Worm (Caenorhabditis elegans) whole organism, dauer: Measurements from ENCODE around the gene str-60.
"Not testable (repeated sequence)": the region's sequence is repeated elsewhere in the genome, so short reads cannot be mapped to it uniquely, and the experiment has no call there.

Experiments used
- unc-62 ChIP-seq: sonication (generic microtip); optimal IDR thresholded peaks from 2 replicates; lab custom pipeline; 2017; ENCODE audit warnings: missing biosample characterization, missing genetic modification reagents, missing genetic modification characterization

Gene str-60

DNA sequence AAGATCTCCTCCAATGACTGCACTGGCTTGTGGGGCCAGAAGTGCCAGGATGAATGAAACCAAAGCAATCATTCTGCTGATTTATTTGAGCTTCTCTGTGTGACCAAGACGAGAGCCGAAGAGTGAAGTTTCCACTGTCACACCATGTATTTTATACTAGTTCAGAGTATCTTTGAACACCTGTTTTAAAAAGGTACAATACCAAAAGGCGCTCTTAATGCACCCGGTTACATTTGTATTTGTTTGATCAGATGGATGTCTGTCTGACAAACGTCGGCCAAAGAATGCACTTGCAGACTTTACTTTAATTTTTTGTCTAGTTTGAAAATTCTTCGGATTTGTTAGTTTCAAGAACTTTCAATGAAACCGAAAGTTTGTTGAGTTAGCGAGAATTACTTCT is 22.5 kb downstream of the str-60 start, which contains the start of gene F35E8.10:
F35E8.10 (minus strand) TSS at position 101 of the 400 bp plus-strand sequence.
- TF ChIP-seq unc-62, result no peak

DNA sequence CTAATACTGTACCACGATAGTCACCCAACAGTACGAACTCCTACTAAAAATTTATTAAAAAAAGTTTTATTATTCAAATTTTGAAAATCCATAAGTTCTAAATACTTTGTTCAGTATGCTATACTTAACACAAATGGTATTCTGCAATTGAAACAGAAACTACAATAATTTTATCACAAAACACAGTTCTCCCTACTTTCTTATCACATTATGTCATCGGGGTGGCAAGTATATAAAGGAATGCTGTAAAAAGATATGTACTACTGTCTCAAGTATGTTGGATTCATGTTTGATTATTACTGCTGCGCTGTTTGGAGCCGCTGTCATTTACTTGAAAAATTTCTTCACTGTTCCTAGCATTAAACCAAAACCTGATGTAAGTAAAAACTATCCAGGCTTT is 23.3 kb downstream of the str-60 start, which contains the start of gene cdr-1:
cdr-1 (plus strand) TSS at position 208 of the 400 bp plus-strand sequence.
- no peak for TF ChIP-seq unc-62

DNA sequence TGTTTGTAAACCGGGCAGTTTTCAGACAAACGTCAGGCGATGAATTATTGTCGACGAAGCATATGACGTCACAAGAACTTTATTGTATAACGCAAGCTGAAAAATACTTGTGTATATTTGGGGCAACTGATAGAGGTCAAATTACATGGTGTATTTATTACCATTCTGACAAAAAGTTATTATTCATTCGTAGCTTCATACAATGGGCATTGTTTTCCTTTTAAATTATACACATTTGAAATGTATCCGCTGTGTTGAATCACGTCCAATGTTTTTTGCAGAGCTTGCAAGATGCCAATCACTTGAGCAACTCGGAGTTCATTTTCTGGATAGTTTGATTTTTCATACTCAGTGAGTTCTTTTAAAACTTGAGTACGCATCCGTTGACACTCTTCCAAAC is 25.2 kb downstream of the str-60 start, which contains the start of gene F35E8.13:
F35E8.13 (plus strand) TSS at position 301 of the 400 bp plus-strand sequence.
- TF ChIP-seq unc-62, result no peak

DNA sequence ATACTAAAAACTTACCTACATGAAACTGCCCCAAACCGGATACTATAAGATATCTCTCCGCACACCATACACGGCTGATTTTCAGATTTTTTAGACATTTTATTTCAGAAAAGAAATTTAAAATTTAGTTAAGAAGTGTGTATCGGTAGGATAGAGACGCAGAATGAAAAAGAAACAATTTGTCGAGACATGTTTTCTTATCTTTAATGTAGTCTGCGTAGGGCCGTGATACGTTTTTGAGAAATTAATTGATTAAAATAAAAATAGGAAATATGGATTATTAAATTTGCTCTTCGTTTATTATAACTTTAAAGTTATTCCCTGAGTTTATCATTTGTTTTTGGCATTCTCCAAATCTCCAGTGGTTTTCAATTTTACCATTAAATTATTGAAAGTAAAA is 26.5 kb downstream of the str-60 start, which contains the start of gene nhr-108:
nhr-108 (minus strand) TSS at position 166 of the 400 bp plus-strand sequence.
- no peak for TF ChIP-seq unc-62

DNA sequence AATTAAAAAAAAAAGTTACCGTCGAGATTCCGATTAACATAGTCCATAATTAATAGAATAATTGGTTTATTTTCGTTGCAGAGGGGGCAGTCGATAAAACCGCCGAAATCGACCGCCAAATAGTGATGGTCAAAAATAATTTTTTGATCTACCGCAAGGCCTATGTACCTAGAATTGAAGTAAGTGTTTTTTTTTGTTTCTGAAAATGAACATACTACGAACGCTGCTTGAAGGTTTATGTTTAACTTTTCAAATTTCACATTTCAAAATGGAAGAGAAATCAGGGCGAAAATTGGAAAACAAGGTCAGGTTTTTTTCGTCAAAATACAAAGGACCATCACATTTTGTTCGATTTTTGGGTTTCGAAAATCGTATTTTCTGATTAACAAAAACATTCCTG is 30.5 kb downstream of the str-60 start, which contains the start of gene pzf-1:
pzf-1 (minus strand) TSS at position 101 of the 400 bp plus-strand sequence.
- TF ChIP-seq unc-62, result no peak

DNA sequence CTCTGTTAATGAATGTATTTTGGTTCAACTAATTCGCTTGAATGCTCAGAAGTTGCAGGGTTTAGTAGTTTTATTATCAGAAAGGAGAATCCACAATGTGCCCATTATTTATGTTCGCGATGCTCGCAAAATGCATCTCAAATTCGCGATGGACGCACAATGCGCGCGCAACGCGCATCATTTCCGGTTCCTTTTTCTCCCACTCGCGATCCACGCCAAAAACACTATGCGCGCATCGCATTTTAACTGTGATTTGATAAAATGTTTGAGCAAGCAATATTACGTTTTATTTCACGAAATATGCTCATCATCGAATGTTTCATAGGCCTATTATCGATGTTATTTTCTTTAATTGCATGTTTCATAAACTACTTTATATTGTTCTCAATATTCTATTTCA is 32.1 kb downstream of the str-60 start, which contains the start of gene srbc-77:
srbc-77 (plus strand) TSS at position 301 of the 400 bp plus-strand sequence.
- not testable (repeated sequence) for TF ChIP-seq unc-62

DNA sequence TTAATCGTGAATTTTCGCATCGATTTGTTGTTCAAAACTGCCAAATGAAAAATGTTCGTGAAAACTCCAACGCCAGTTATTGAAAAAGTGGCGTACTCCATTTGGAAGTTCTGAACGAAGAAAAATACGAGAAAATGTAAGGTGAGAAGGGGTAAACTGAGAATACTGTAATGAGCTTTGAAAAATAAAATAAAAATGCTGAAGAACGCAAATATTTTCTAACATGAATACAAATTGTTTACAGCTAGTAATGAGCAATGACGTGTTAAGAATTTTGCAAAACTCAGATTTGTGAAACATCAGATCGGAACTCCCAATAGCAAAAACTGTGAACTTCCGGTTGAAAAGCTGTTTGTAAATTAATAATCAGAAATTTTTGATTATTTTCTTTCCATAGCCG is 34.6 kb downstream of the str-60 start, which contains the start of gene srw-26:
srw-26 (minus strand) TSS at position 101 of the 400 bp plus-strand sequence.
- TF ChIP-seq unc-62, result no peak

DNA sequence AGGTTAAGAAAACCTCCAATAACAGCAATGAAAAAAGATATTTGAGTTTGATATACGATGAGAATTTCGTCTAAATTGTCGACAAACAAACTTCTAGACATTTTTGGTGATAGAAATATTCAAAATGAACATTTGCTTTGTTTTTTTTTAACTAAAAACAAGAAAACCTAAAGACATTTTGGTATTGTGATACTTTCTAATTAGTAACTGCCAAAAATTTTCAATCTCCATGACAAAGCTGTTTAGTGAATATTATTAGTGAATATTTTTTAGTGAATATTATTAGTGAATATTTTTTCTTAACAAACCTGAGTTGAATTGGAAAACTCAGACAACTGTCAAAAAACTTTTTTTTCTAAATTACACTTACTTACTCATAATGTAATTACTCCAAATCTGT is 42.5 kb downstream of the str-60 start, which contains the start of gene srw-55:
srw-55 (minus strand) TSS at position 101 of the 400 bp plus-strand sequence.
- TF ChIP-seq unc-62, result no peak

DNA sequence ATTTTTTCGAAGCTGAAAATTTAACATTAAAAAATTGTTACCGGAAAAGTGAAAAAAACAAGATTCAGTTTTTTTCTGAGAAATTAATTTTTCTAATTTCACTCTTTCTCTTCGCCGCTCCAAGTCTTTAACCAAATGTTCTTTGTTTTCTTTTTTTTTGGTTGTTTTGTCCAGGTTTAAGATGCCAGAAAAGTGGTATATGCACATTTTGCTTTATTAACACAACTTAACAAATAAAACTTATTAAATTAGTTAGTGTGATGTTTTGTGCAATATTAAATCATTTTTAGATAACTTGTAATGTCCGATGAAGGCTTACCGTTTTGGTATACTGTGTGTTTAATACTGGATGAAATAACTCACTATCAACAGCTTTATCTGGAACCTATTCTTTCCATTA is 45.3 kb downstream of the str-60 start, which contains the start of gene srw-53:
srw-53 (plus strand) TSS at position 301 of the 400 bp plus-strand sequence.
- TF ChIP-seq unc-62, result no peak
